Worm (Caenorhabditis elegans) whole organism, L2 larva: ENCODE data around the gene srx-32.
"Not testable (repeated sequence)": the region's sequence is repeated elsewhere in the genome, so short reads cannot be mapped to it uniquely, and the experiment has no call there.

ENCODE experiments used
- F13H6.1 ChIP-seq: sonication (generic microtip); optimal IDR thresholded peaks from 2 replicates; lab custom pipeline; 2016; ENCODE audit warnings: missing genetic modification characterization, missing compliant biosample characterization
- ZK546.5 ChIP-seq: sonication (generic microtip); optimal IDR thresholded peaks from 2 replicates; lab custom pipeline; 2017; ENCODE audit warnings: missing biosample characterization, missing genetic modification characterization
- alr-1 ChIP-seq: fragments of 150-350 bp; optimal IDR thresholded peaks from 2 replicates; lab custom pipeline; 2014; ENCODE audit warnings: missing biosample characterization, missing genetic modification characterization
- aly-2 ChIP-seq: fragments of 150-350 bp; optimal IDR thresholded peaks from 2 replicates; lab custom pipeline; 2014; ENCODE audit warnings: missing biosample characterization, missing genetic modification characterization
- blmp-1 ChIP-seq: sonication (generic microtip); optimal IDR thresholded peaks from 2 replicates; lab custom pipeline; 2017; ENCODE audit warnings: missing genetic modification characterization, mild to moderate bottlenecking, missing compliant biosample characterization, antibody characterized with exemption, moderate library complexity; ENCODE audit not compliant: insufficient read depth
- ceh-82 ChIP-seq: fragments of 150-350 bp; optimal IDR thresholded peaks from 2 replicates; lab custom pipeline; 2014; ENCODE audit warnings: missing biosample characterization, missing genetic modification characterization
- crh-2 ChIP-seq: sonication (generic microtip); optimal IDR thresholded peaks from 2 replicates; lab custom pipeline; 2017; ENCODE audit warnings: missing biosample characterization, missing genetic modification characterization
- egl-27 ChIP-seq: sonication (generic microtip); optimal IDR thresholded peaks from 3 replicates; lab custom pipeline; 2017; ENCODE audit warnings: missing biosample characterization, missing genetic modification reagents, missing genetic modification characterization
- elt-1 ChIP-seq: fragments of 150-350 bp; optimal IDR thresholded peaks from 2 replicates; lab custom pipeline; 2014; ENCODE audit warnings: missing biosample characterization, missing genetic modification characterization
- gmeb-1 ChIP-seq: fragments of 150-350 bp; optimal IDR thresholded peaks from 2 replicates; lab custom pipeline; 2014; ENCODE audit warnings: missing biosample characterization, missing genetic modification characterization
- lin-11 ChIP-seq: fragments of 150-350 bp; sonication (generic microtip); optimal IDR thresholded peaks from 2 replicates; lab custom pipeline; 2014; ENCODE audit warnings: missing biosample characterization, missing genetic modification characterization, inconsistent platforms, mixed read lengths
- lin-39 ChIP-seq: fragments of 150-350 bp; optimal IDR thresholded peaks from 2 replicates; lab custom pipeline; 2014; ENCODE audit warnings: missing biosample characterization, missing genetic modification reagents, missing genetic modification characterization
- lsy-2 ChIP-seq, 2 experiments: fragments of 150-350 bp in 1 of 2; sonication (generic microtip) in 1 of 2; optimal IDR thresholded peaks; 2 replicates each; lab custom pipeline; 2014 to 2017; ENCODE audit warnings: missing biosample characterization in 2 of 2, missing genetic modification characterization in 2 of 2
- mab-5 ChIP-seq: fragments of 150-350 bp; optimal IDR thresholded peaks from 2 replicates; lab custom pipeline; 2014; ENCODE audit warnings: missing biosample characterization, missing genetic modification characterization
- mdl-1 ChIP-seq, 2 experiments: fragments of 150-350 bp in 1 of 2; sonication (generic microtip) in 1 of 2; optimal IDR thresholded peaks; 2 replicates each; lab custom pipeline; 2017; ENCODE audit warnings: missing biosample characterization in 2 of 2, missing genetic modification characterization in 2 of 2
- nhr-10 ChIP-seq: sonication (generic microtip); optimal IDR thresholded peaks from 2 replicates; lab custom pipeline; 2017; ENCODE audit warnings: missing biosample characterization, missing genetic modification characterization
- nhr-11 ChIP-seq: fragments of 150-350 bp; optimal IDR thresholded peaks from 2 replicates; lab custom pipeline; 2014; ENCODE audit warnings: missing biosample characterization, missing genetic modification characterization
- nhr-23 ChIP-seq: fragments of 150-350 bp; optimal IDR thresholded peaks from 2 replicates; lab custom pipeline; 2014; ENCODE audit warnings: missing biosample characterization, missing genetic modification reagents, missing genetic modification characterization
- peb-1 ChIP-seq: fragments of 150-350 bp; optimal IDR thresholded peaks from 2 replicates; lab custom pipeline; 2014; ENCODE audit warnings: missing biosample characterization, missing genetic modification characterization
- skn-1 ChIP-seq: sonication (generic microtip); optimal IDR thresholded peaks from 2 replicates; lab custom pipeline; 2017; ENCODE audit warnings: missing biosample characterization, missing genetic modification characterization
- sma-3 ChIP-seq: sonication (generic microtip); optimal IDR thresholded peaks from 2 replicates; lab custom pipeline; 2016; ENCODE audit warnings: missing genetic modification reagents, missing genetic modification characterization, missing compliant biosample characterization
- snpc-4 ChIP-seq: fragments of 150-350 bp; optimal IDR thresholded peaks from 2 replicates; lab custom pipeline; 2014; ENCODE audit warnings: missing biosample characterization, missing genetic modification characterization
- unc-39 ChIP-seq: fragments of 150-350 bp; optimal IDR thresholded peaks from 2 replicates; lab custom pipeline; 2014; ENCODE audit warnings: missing biosample characterization, missing genetic modification characterization
- unc-55 ChIP-seq: fragments of 150-350 bp; sonication (generic microtip); optimal IDR thresholded peaks from 3 replicates; lab custom pipeline; 2014; ENCODE audit warnings: missing biosample characterization, missing genetic modification reagents, missing genetic modification characterization
- unc-62 ChIP-seq: fragments of 150-350 bp; optimal IDR thresholded peaks from 2 replicates; lab custom pipeline; 2014; ENCODE audit warnings: missing biosample characterization, missing genetic modification reagents, missing genetic modification characterization
- ztf-4 ChIP-seq: fragments of 150-350 bp; optimal IDR thresholded peaks from 2 replicates; lab custom pipeline; 2014; ENCODE audit warnings: missing biosample characterization, missing genetic modification characterization

srx-32 gene

ce11 chrV:820629-821028 is at the start of gene srx-32:
Gene srx-32, minus strand, starts transcription at chrV:820729.
- TF ChIP-seq blmp-1 (tag; lab: Kevin White, UChicago); sma-3 (GFP tag; lab: Kevin White, UChicago); unc-62 (GFP tag; lab: Kevin White, UChicago): not testable (repeated sequence)

- TF ChIP-seq mab-5 (tag; lab: Kevin White, UChicago) (no peak), skn-1 (tag; lab: Kevin White, UChicago) (no peak), crh-2 (no peak), nhr-10 (no peak), mdl-1 (tag; optimal IDR thresholded peaks at IDR 0.05; lab: Kevin White, UChicago) (no peak), lin-11 (tag; lab: Kevin White, UChicago) (no peak), lsy-2 (tag; optimal IDR thresholded peaks at IDR 0.05; lab: Kevin White, UChicago) (no peak), lin-39 (no peak), egl-27 (tag; lab: Kevin White, UChicago) (no peak), unc-39 (tag; lab: Kevin White, UChicago) (no peak), peb-1 (tag; lab: Kevin White, UChicago) (no peak), ceh-82 (tag; lab: Kevin White, UChicago) (no peak), gmeb-1 (tag; lab: Kevin White, UChicago) (no peak)
These were observed 46.2 kb upstream of the srx-32 start, which contains the start of gene T02B11.3 for ce11 chrV:866729-867128. Gene T02B11.3, minus strand, starts transcription at chrV:866829.

- no peak for TF ChIP-seq aly-2 (tag; lab: Kevin White, UChicago)
- TF ChIP-seq snpc-4 (tag; lab: Kevin White, UChicago): peak; percentile 88
- TF ChIP-seq lsy-2 (tag; optimal IDR thresholded peaks at IDR 0.05; lab: Kevin White, UChicago): no peak
- TF ChIP-seq lin-39: no peak
- TF ChIP-seq gmeb-1 (tag; lab: Kevin White, UChicago): no peak
These were observed 38.4 kb upstream of the srx-32 start for ce11 chrV:858841-859456.

ce11 chrV:856549-856948 is 36.0 kb upstream of the srx-32 start, which contains the start of gene K09C6.2:
Gene K09C6.2, plus strand, starts transcription at chrV:856849.
- TF ChIP-seq skn-1 (tag; lab: Kevin White, UChicago) (no peak), ceh-82 (tag; lab: Kevin White, UChicago) (no peak), unc-55 (GFP tag; lab: Kevin White, UChicago) (no peak), blmp-1 (tag; lab: Kevin White, UChicago) (no peak), ZK546.5 (tag; lab: Kevin White, UChicago) (no peak)

ce11 chrV:854966-855365 is 34.4 kb upstream of the srx-32 start, which contains the start of gene K09C6.9:
Gene K09C6.9, minus strand, starts transcription at chrV:855066.
- TF ChIP-seq F13H6.1 (tag; lab: Kevin White, UChicago): no peak
- TF ChIP-seq skn-1 (tag; lab: Kevin White, UChicago): no peak
- no peak for TF ChIP-seq egl-27 (tag; lab: Kevin White, UChicago)
- no peak for TF ChIP-seq mdl-1 (tag; optimal IDR thresholded peaks at IDR 0.05; lab: Kevin White, UChicago)
- no peak for TF ChIP-seq alr-1 (tag; lab: Kevin White, UChicago)
- no peak for TF ChIP-seq nhr-11 (tag; lab: Kevin White, UChicago)
- TF ChIP-seq unc-55 (GFP tag; lab: Kevin White, UChicago): no peak
- no peak for TF ChIP-seq ztf-4 (tag; lab: Kevin White, UChicago)

DNA sequence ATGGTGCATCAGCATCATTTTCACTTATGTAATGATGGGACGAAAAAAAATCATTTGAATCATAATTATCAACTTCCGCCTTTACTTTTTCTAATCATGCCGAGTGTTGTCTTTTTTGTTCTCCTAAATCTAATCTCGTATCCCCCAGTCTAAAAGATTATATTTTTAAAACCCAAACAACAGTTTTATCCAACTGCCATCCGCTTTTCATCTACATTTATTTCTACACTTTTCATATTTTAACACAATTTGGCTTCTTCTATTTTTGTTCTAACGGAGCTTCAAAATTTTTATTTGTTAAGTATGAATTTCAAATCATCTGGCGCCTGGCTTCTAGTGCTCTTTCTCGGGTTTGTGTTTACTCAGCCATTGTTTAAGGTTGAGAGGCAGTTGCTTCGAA is 31.7 kb upstream of the srx-32 start, which contains the start of gene K09C6.3:
Gene K09C6.3 (plus strand): TSS at position 301 of the 400 bp plus-strand sequence.
- TF ChIP-seq nhr-23 (no peak), elt-1 (tag; lab: Kevin White, UChicago) (no peak), lsy-2 (tag; optimal IDR thresholded peaks at IDR 0.05; lab: Kevin White, UChicago) (no peak)

DNA sequence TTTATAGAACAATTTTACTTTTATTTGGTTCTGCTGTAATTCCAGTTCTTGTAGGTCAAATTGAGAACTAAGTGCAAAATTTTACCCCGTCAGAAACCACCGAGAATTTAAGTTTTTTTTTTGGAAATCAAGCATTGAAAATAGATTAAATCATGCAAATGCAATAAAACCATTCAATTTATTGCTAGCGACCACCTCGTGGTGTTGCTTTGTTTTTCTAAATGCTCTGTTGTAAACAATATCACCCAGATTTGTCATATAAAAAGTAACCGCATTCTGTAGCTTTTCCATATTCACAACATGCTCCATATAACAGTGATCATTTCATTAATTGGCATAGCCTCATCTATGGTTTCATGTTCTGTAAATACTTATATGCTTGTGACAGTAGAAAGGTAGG is 29.0 kb upstream of the srx-32 start, which contains the start of gene srbc-12:
Gene srbc-12 (plus strand): TSS at position 301 of the 400 bp plus-strand sequence.
- no peak for TF ChIP-seq alr-1 (tag; lab: Kevin White, UChicago)
